Fruit fly (Drosophila melanogaster) whole organism, wandering third instar larva: ENCODE measurements around the gene Orct.
A peak's percentile ranks its signal among the peaks of the same experiment; 100 is the strongest.

Experiments used
- CG32264 ChIP-seq: fragments of 200-800 bp; sonication (Bioruptor generic); optimal IDR thresholded peaks from 2 replicates; lab custom pipeline; 2016; ENCODE audit warnings: missing biosample characterization, missing genetic modification characterization
- CrebA ChIP-seq: fragments of 200-800 bp; sonication (Bioruptor generic); optimal IDR thresholded peaks from 2 replicates; lab custom pipeline; 2016; ENCODE audit warnings: missing biosample characterization, mild to moderate bottlenecking, missing genetic modification characterization, borderline replicate concordance
- Hr83 ChIP-seq: fragments of 200-300 bp; sonication (Bioruptor generic); optimal IDR thresholded peaks from 2 replicates; lab custom pipeline; 2016; ENCODE audit warnings: missing biosample characterization, mild to moderate bottlenecking, missing genetic modification characterization, moderate library complexity; ENCODE audit not compliant: poor library complexity, severe bottlenecking
- Myc ChIP-seq: fragments of >200 bp; optimal IDR thresholded peaks from 2 replicates; lab custom pipeline; 2017
- h ChIP-seq: fragments of 200-800 bp; sonication (Bioruptor generic); optimal IDR thresholded peaks from 3 replicates; lab custom pipeline; 2016; ENCODE audit warnings: missing biosample characterization, mild to moderate bottlenecking, missing genetic modification characterization
- lola ChIP-seq: fragments of >200 bp; optimal IDR thresholded peaks from 2 replicates; lab custom pipeline; 2017; ENCODE audit warnings: missing biosample characterization, missing genetic modification characterization
- sage ChIP-seq: fragments of 200-800 bp; sonication (Bioruptor generic); optimal IDR thresholded peaks from 2 replicates; lab custom pipeline; 2016; ENCODE audit warnings: missing biosample characterization, mild to moderate bottlenecking, missing genetic modification characterization

DNA sequence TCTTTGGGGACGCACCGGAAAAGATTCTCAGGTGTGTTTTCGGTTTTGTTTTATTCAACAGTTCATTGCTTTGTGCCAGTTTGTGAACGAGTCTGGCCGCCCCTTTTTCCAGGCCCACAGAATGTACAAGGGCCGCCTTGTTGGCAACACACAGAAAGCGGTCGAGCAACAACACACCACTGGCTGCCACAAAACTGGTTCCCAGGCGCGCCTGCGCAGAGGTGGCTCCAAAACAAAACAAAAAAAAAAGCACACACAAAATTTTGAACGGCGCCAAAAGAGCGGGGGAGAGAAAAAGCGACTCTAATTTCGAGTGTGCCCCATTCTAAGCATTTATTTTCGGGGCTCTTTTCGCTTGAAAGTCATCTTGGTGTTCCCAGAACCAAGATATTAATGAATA lies 23.1 kb downstream of the Orct start:
- TF ChIP-seq CrebA = no peak
- TF ChIP-seq h (GFP tag; lab: Kevin White, UChicago) = no peak
- TF ChIP-seq lola = no peak
- no peak for TF ChIP-seq sage (GFP tag; lab: Kevin White, UChicago)
- peak; percentile 29 for TF ChIP-seq Hr83
- TF ChIP-seq CG32264 = no peak
- TF ChIP-seq Myc (lab: Kevin White, UChicago) = no peak
